Fruit fly (Drosophila melanogaster): ENCODE results near the gene CG14085.

DNA sequence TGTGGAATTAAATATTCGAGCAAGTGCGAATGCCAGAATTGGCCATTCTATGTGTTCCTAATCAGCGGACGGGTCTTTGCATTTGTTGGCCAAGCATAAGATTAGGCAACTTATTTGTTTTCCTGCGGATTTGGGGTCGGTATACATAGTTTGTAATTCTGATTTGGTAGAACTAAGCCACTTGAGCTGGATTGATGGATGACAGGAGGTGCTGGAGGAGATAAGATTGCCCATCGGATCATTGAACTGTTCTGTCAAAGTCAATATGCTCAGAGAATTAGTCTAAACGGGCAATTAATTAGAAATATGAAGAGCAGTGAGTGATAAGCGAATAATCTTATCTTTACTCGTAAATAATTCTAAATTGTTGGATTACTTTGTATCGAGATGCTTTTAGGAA is 20.3 kb downstream of the CG14085 start:
- TF ChIP-seq CG8159 (tag; optimal IDR thresholded peaks at IDR 0.05) = no peak
- TF ChIP-seq CG32121 (GFP tag; IDR thresholded peaks at IDR 0.05) = no peak
- TF ChIP-seq CG9948 (tag; optimal IDR thresholded peaks at IDR 0.05) = no peak
- TF ChIP-seq CG13204 (GFP tag; optimal IDR thresholded peaks at IDR 0.05) = no peak
- TF ChIP-seq Ets98B (GFP tag; IDR thresholded peaks at IDR 0.05) = no peak
- no peak for TF ChIP-seq CG8301 (tag; optimal IDR thresholded peaks at IDR 0.05)
- TF ChIP-seq CG15710 (tag; optimal IDR thresholded peaks at IDR 0.05) = no peak
- TF ChIP-seq Snoo (tag; optimal IDR thresholded peaks at IDR 0.05) = no peak
- no peak for TF ChIP-seq Pif1A (GFP tag; optimal IDR thresholded peaks at IDR 0.05)
- no peak for TF ChIP-seq CG12605 (GFP tag; IDR thresholded peaks at IDR 0.05)
- no peak for TF ChIP-seq Pif1B (GFP tag; optimal IDR thresholded peaks at IDR 0.05)
- TF ChIP-seq EcR (GFP tag; optimal IDR thresholded peaks at IDR 0.05) = no peak
- TF ChIP-seq CG17806 (tag; optimal IDR thresholded peaks at IDR 0.05) = no peak
